Worm (Caenorhabditis elegans) whole organism, young adult: ENCODE measurements around the gene srsx-6.

ENCODE experiments used
- B0035.1 ChIP-seq: sonication (generic microtip); optimal IDR thresholded peaks from 2 replicates; lab custom pipeline; 2016; ENCODE audit warnings: missing genetic modification characterization, mild to moderate bottlenecking, missing compliant biosample characterization, missing genotype, missing genetic modification reagents
- C17E4.6 ChIP-seq: fragments of 200-800 bp; sonication (Bioruptor generic); IDR thresholded peaks from 2 replicates; pipeline ENCODE4 v1.3.6; 2022; ENCODE audit warnings: missing genetic modification reagents, missing genetic modification characterization, missing compliant biosample characterization
- F22D6.2 ChIP-seq: sonication (generic microtip); optimal IDR thresholded peaks from 2 replicates; lab custom pipeline; 2016; ENCODE audit warnings: mild to moderate bottlenecking, missing genetic modification characterization, missing compliant biosample characterization
- F39B2.1 ChIP-seq: fragments of 200-800 bp; sonication (Bioruptor generic); IDR thresholded peaks from 2 replicates; pipeline ENCODE4 v1.3.6; 2022; ENCODE audit warnings: missing genetic modification reagents, missing genetic modification characterization, missing compliant biosample characterization
- F49E8.2 ChIP-seq: sonication (generic microtip); optimal IDR thresholded peaks from 3 replicates; lab custom pipeline; 2017; ENCODE audit warnings: missing genetic modification characterization, mild to moderate bottlenecking, missing compliant biosample characterization, antibody characterized with exemption, moderate library complexity; ENCODE audit not compliant: insufficient read depth
- F57A8.1 ChIP-seq: fragments of 200-800 bp; sonication (Bioruptor generic); optimal IDR thresholded peaks from 2 replicates; lab custom pipeline; 2018; ENCODE audit warnings: mild to moderate bottlenecking, missing genetic modification characterization, moderate library complexity, missing compliant biosample characterization
- K11D2.4 ChIP-seq: fragments of 200-800 bp; sonication (Bioruptor generic); IDR thresholded peaks from 2 replicates; pipeline ENCODE4 v1.3.6; 2022; ENCODE audit warnings: missing genetic modification reagents, missing genetic modification characterization, missing compliant biosample characterization
- Y53F4B.3 ChIP-seq: fragments of 200-800 bp; sonication (Bioruptor generic); IDR thresholded peaks from 2 replicates; pipeline ENCODE4 v1.3.6; 2022; ENCODE audit warnings: missing genetic modification reagents, missing genetic modification characterization, missing compliant biosample characterization
- Y95B8A.8 ChIP-seq: fragments of 200-800 bp; sonication (Bioruptor generic); IDR thresholded peaks from 2 replicates; pipeline ENCODE4 v1.3.6; 2022; ENCODE audit warnings: missing genetic modification reagents, missing genetic modification characterization, missing compliant biosample characterization
- attf-5 ChIP-seq: fragments of 200-800 bp; sonication (Bioruptor generic); optimal IDR thresholded peaks from 2 replicates; lab custom pipeline; 2018; ENCODE audit warnings: mild to moderate bottlenecking, missing genetic modification characterization, missing compliant biosample characterization
- ceh-100 ChIP-seq: fragments of 200-800 bp; sonication (Bioruptor generic); IDR thresholded peaks from 2 replicates; pipeline ENCODE4 v1.3.6; 2022; ENCODE audit warnings: missing genetic modification reagents, missing genetic modification characterization, missing compliant biosample characterization
- ceh-27 ChIP-seq: fragments of 200-800 bp; sonication (Bioruptor generic); optimal IDR thresholded peaks from 2 replicates; lab custom pipeline; 2018; ENCODE audit warnings: mild to moderate bottlenecking, missing genetic modification characterization, moderate library complexity, missing compliant biosample characterization
- ceh-79 ChIP-seq: sonication (generic microtip); optimal IDR thresholded peaks from 2 replicates; lab custom pipeline; 2017; ENCODE audit warnings: mild to moderate bottlenecking, missing genetic modification characterization, missing compliant biosample characterization
- chd-7 ChIP-seq: sonication (generic microtip); optimal IDR thresholded peaks from 2 replicates; lab custom pipeline; 2016; ENCODE audit warnings: mild to moderate bottlenecking, missing genetic modification characterization, moderate library complexity, missing compliant biosample characterization
- dox-1 ChIP-seq: fragments of 200-800 bp; sonication (Bioruptor generic); IDR thresholded peaks from 2 replicates; pipeline ENCODE4 v1.3.6; 2022; ENCODE audit warnings: missing genetic modification reagents, missing genetic modification characterization, missing compliant biosample characterization
- dpff-1 ChIP-seq: sonication (generic microtip); optimal IDR thresholded peaks from 2 replicates; lab custom pipeline; 2017; ENCODE audit warnings: mild to moderate bottlenecking, missing genetic modification characterization, missing compliant biosample characterization
- egl-44 ChIP-seq: fragments of 200-800 bp; sonication (Bioruptor generic); IDR thresholded peaks from 2 replicates; pipeline ENCODE4 v1.3.6; 2022; ENCODE audit warnings: missing genetic modification reagents, missing genetic modification characterization, missing compliant biosample characterization
- ekl-4 ChIP-seq: fragments of 200-800 bp; sonication (Bioruptor generic); IDR thresholded peaks from 2 replicates; pipeline ENCODE4 v1.3.6; 2022; ENCODE audit warnings: missing genetic modification reagents, missing genetic modification characterization, missing compliant biosample characterization
- him-1 ChIP-seq: sonication (generic microtip); optimal IDR thresholded peaks from 2 replicates; lab custom pipeline; 2016; ENCODE audit warnings: missing genotype, missing genetic modification reagents, missing genetic modification characterization, missing compliant biosample characterization
- hlh-12 ChIP-seq: sonication (generic microtip); optimal IDR thresholded peaks from 2 replicates; lab custom pipeline; 2016; ENCODE audit warnings: missing genetic modification characterization, missing compliant biosample characterization
- hmg-1.2 ChIP-seq: fragments of 200-800 bp; sonication (Bioruptor generic); IDR thresholded peaks from 2 replicates; pipeline ENCODE4 v1.3.6; 2022; ENCODE audit warnings: missing genetic modification reagents, missing genetic modification characterization, missing compliant biosample characterization
- hmg-20 ChIP-seq: fragments of 200-800 bp; sonication (Bioruptor generic); IDR thresholded peaks from 2 replicates; pipeline ENCODE4 v1.3.6; 2022; ENCODE audit warnings: missing genetic modification reagents, missing genetic modification characterization, missing compliant biosample characterization
- hrde-1 ChIP-seq: sonication (generic microtip); optimal IDR thresholded peaks from 2 replicates; lab custom pipeline; 2016; ENCODE audit warnings: missing genetic modification characterization, mild to moderate bottlenecking, missing compliant biosample characterization, moderate library complexity, missing genotype, missing genetic modification reagents, borderline replicate concordance
- lir-1 ChIP-seq: fragments of 200-800 bp; sonication (Bioruptor generic); conservative IDR thresholded peaks from 2 replicates; pipeline ENCODE4 v1.3.6; 2022; ENCODE audit warnings: missing genetic modification reagents, missing genetic modification characterization, missing compliant biosample characterization
- lsy-27 ChIP-seq: sonication (generic microtip); optimal IDR thresholded peaks from 2 replicates; lab custom pipeline; 2017; ENCODE audit warnings: missing genetic modification characterization, mild to moderate bottlenecking, missing compliant biosample characterization, antibody characterized with exemption, missing genotype, borderline replicate concordance; ENCODE audit not compliant: insufficient read depth
- madf-10 ChIP-seq: sonication (generic microtip); optimal IDR thresholded peaks from 2 replicates; lab custom pipeline; 2016; ENCODE audit warnings: mild to moderate bottlenecking, missing genetic modification characterization, missing compliant biosample characterization
- mel-28 ChIP-seq: sonication (generic microtip); optimal IDR thresholded peaks from 2 replicates; lab custom pipeline; 2016; ENCODE audit warnings: borderline replicate concordance, mild to moderate bottlenecking, missing genetic modification characterization, missing compliant biosample characterization
- nfya-1 ChIP-seq: sonication (generic microtip); optimal IDR thresholded peaks from 2 replicates; lab custom pipeline; 2017; ENCODE audit warnings: antibody characterized with exemption, missing compliant biosample characterization, missing genetic modification characterization, borderline replicate concordance; ENCODE audit not compliant: insufficient read depth
- pha-4 ChIP-seq: fragments of 150-350 bp; sonication (generic microtip); optimal IDR thresholded peaks from 2 replicates; lab custom pipeline; 2014; ENCODE audit warnings: missing biosample characterization, missing genetic modification reagents, missing genetic modification characterization
- snpc-1.3 ChIP-seq: sonication (generic microtip); optimal IDR thresholded peaks from 2 replicates; lab custom pipeline; 2017; ENCODE audit warnings: missing genetic modification characterization, mild to moderate bottlenecking, missing compliant biosample characterization, antibody characterized with exemption, moderate library complexity, missing genotype, missing genetic modification reagents; ENCODE audit not compliant: insufficient read depth
- tbp1 ChIP-seq: fragments of 200-800 bp; sonication (Bioruptor generic); optimal IDR thresholded peaks from 2 replicates; lab custom pipeline; 2018; ENCODE audit warnings: mild to moderate bottlenecking, missing genetic modification characterization, missing compliant biosample characterization
- tlf-1 ChIP-seq: fragments of 200-800 bp; sonication (Bioruptor generic); optimal IDR thresholded peaks from 2 replicates; lab custom pipeline; 2018; ENCODE audit warnings: mild to moderate bottlenecking, missing genetic modification characterization, missing compliant biosample characterization
- unc-62 ChIP-seq: fragments of 150-350 bp; optimal IDR thresholded peaks from 2 replicates; lab custom pipeline; 2014; ENCODE audit warnings: missing biosample characterization, missing genetic modification reagents, missing genetic modification characterization
- ztf-25 ChIP-seq: fragments of 200-800 bp; sonication (Bioruptor generic); IDR thresholded peaks from 2 replicates; pipeline ENCODE4 v1.3.6; 2022; ENCODE audit warnings: missing genetic modification reagents, missing genetic modification characterization, missing compliant biosample characterization
- ztf-3 ChIP-seq: fragments of 200-800 bp; sonication (Bioruptor generic); optimal IDR thresholded peaks from 2 replicates; lab custom pipeline; 2018; ENCODE audit warnings: mild to moderate bottlenecking, missing genetic modification characterization, missing compliant biosample characterization

The srsx-6 gene

ce11 chrV:7893812-7894381 is 33.0 kb upstream of the srsx-6 start, which contains the start of gene F40A3.6:
F40A3.6 (minus strand) TSS chrV:7893862.
- peak; percentile 22; the same call in 1 of the 2 replicates for TF ChIP-seq hmg-1.2 (GFP tag; lab: Robert Waterston, UW)
- no peak for TF ChIP-seq hmg-20 (GFP tag; lab: Robert Waterston, UW)
- TF ChIP-seq, all 124 proteins: peak for 1

ce11 chrV:7899761-7900160 is 27.1 kb upstream of the srsx-6 start, which contains the start of gene F40A3.7:
F40A3.7 (minus strand) TSS chrV:7899861.
- TF ChIP-seq hlh-12 (tag; lab: Kevin White, UChicago): no peak
- TF ChIP-seq F57A8.1 (GFP tag; lab: Kevin White, UChicago): no peak
- no peak for TF ChIP-seq F22D6.2 (tag; lab: Kevin White, UChicago)
- no peak for TF ChIP-seq him-1 (tag; lab: Kevin White, UChicago)
- TF ChIP-seq mel-28 (tag; lab: Kevin White, UChicago): no peak

ce11 chrV:7901222-7901621 is 25.7 kb upstream of the srsx-6 start:
- TF ChIP-seq unc-62 (GFP tag; lab: Kevin White, UChicago) (no peak), Y95B8A.8 (GFP tag; lab: Robert Waterston, UW) (no peak), F57A8.1 (GFP tag; lab: Kevin White, UChicago) (no peak), ceh-27 (no peak), madf-10 (no peak), chd-7 (tag; lab: Kevin White, UChicago) (no peak), snpc-1.3 (tag; lab: Kevin White, UChicago) (no peak), nfya-1 (tag; lab: Kevin White, UChicago) (no peak), K11D2.4 (GFP tag; lab: Robert Waterston, UW) (no peak), dox-1 (no peak), ekl-4 (no peak), egl-44 (GFP tag; lab: Robert Waterston, UW) (no peak), attf-5 (GFP tag; lab: Kevin White, UChicago) (no peak), F39B2.1 (GFP tag; lab: Robert Waterston, UW) (no peak), lsy-27 (no peak), hlh-12 (tag; lab: Kevin White, UChicago) (no peak), tbp1 (GFP tag; lab: Kevin White, UChicago) (no peak), F49E8.2 (tag; lab: Kevin White, UChicago) (no peak)

- no peak for TF ChIP-seq B0035.1 (tag; lab: Kevin White, UChicago)
- no peak for TF ChIP-seq dpff-1 (tag; lab: Kevin White, UChicago)
- no peak for TF ChIP-seq chd-7 (tag; lab: Kevin White, UChicago)
- no peak for TF ChIP-seq tlf-1
- no peak for TF ChIP-seq lir-1 (GFP tag; lab: Robert Waterston, UW)
- no peak for TF ChIP-seq hlh-12 (tag; lab: Kevin White, UChicago)
- TF ChIP-seq hmg-1.2 (GFP tag; lab: Robert Waterston, UW): no peak
- no peak for TF ChIP-seq ceh-100 (GFP tag; lab: Robert Waterston, UW)
- no peak for TF ChIP-seq C17E4.6 (GFP tag; lab: Robert Waterston, UW)
- TF ChIP-seq ztf-3 (GFP tag; lab: Kevin White, UChicago): no peak
- TF ChIP-seq Y53F4B.3 (GFP tag; lab: Robert Waterston, UW): no peak
- TF ChIP-seq hrde-1 (tag; lab: Kevin White, UChicago): no peak
- TF ChIP-seq pha-4 (tag; lab: Kevin White, UChicago): no peak
- TF ChIP-seq ceh-79 (tag; lab: Kevin White, UChicago): no peak
- no peak for TF ChIP-seq ztf-25 (GFP tag; lab: Robert Waterston, UW)
Measured at ce11 chrV:7904389-7904788, 22.5 kb upstream of the srsx-6 start.
